Worm (Caenorhabditis elegans) whole organism, late embryonic: Measurements from ENCODE around the gene Y39G8B.13.

Experiments
- ama-1 ChIP-seq: fragments of 150-350 bp; optimal IDR thresholded peaks from 2 replicates; lab custom pipeline; 2014
- ceh-14 ChIP-seq: sonication (generic microtip); optimal IDR thresholded peaks from 2 replicates; lab custom pipeline; 2016; ENCODE audit warnings: missing genotype, missing genetic modification characterization, missing compliant biosample characterization
- ceh-22 ChIP-seq: sonication (generic microtip); optimal IDR thresholded peaks from 2 replicates; lab custom pipeline; 2017; ENCODE audit warnings: missing biosample characterization, missing genetic modification characterization
- hlh-30 ChIP-seq: sonication (generic microtip); optimal IDR thresholded peaks from 2 replicates; lab custom pipeline; 2017; ENCODE audit warnings: antibody characterized with exemption, missing genetic modification characterization, missing compliant biosample characterization; ENCODE audit not compliant: insufficient read depth
- lim-6 ChIP-seq: sonication (generic microtip); optimal IDR thresholded peaks from 2 replicates; lab custom pipeline; 2016; ENCODE audit warnings: missing genetic modification characterization, missing compliant biosample characterization
- mec-3 ChIP-seq: sonication (generic microtip); optimal IDR thresholded peaks from 2 replicates; lab custom pipeline; 2016; ENCODE audit warnings: borderline replicate concordance, missing genetic modification characterization, missing compliant biosample characterization
- nhr-11 ChIP-seq: fragments of 150-350 bp; optimal IDR thresholded peaks from 2 replicates; lab custom pipeline; 2014; ENCODE audit warnings: missing biosample characterization, missing genetic modification characterization
- npax-4 ChIP-seq: sonication (generic microtip); optimal IDR thresholded peaks from 2 replicates; lab custom pipeline; 2016; ENCODE audit warnings: missing genetic modification characterization, missing compliant biosample characterization
- pha-2 ChIP-seq: sonication (generic microtip); optimal IDR thresholded peaks from 2 replicates; lab custom pipeline; 2017; ENCODE audit warnings: mild to moderate bottlenecking, missing genetic modification characterization, missing compliant biosample characterization
- pros-1 ChIP-seq: fragments of 150-350 bp; optimal IDR thresholded peaks from 2 replicates; lab custom pipeline; 2014; ENCODE audit warnings: missing biosample characterization, missing genetic modification reagents, missing genetic modification characterization
- sdc-2 ChIP-seq: sonication (generic microtip); optimal IDR thresholded peaks from 2 replicates; lab custom pipeline; 2016; ENCODE audit warnings: missing genotype, missing genetic modification characterization, missing compliant biosample characterization
- syd-9 ChIP-seq: sonication (generic microtip); optimal IDR thresholded peaks from 2 replicates; lab custom pipeline; 2016; ENCODE audit warnings: mild to moderate bottlenecking, missing genetic modification characterization, moderate library complexity, missing compliant biosample characterization
- unc-42 ChIP-seq: sonication (generic microtip); optimal IDR thresholded peaks from 2 replicates; lab custom pipeline; 2016; ENCODE audit warnings: missing genotype, missing genetic modification characterization, missing compliant biosample characterization

DNA sequence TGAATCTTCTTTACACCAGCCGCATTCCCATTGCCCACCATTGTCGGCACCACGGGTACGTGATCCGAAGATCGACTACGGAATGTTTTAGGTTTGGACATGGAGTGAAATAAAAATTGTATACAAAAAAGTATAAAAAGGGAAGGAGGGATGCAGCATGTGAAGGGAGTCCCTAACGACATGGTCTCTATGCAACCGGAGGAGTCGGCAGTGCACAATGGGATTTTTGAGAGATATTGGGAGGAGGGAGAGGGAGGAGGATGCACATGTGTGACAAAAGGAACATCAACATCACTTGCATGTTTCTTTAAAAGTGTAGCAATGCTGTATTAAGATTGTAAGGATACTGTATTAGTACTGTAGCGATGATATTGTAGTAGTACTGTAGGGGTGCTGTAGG, 43.3 kb downstream of the Y39G8B.13 start, which contains the start of gene W07G1.1:
- TF ChIP-seq ceh-14 (tag; lab: Kevin White, UChicago) (no peak), ama-1 (lab: Kevin White, UChicago) (no peak), nhr-11 (tag; lab: Kevin White, UChicago) (no peak), sdc-2 (tag; lab: Kevin White, UChicago) (no peak), ceh-22 (tag; lab: Kevin White, UChicago) (no peak), pros-1 (tag; lab: Kevin White, UChicago) (no peak), unc-42 (no peak), pha-2 (tag; lab: Kevin White, UChicago) (no peak), lim-6 (tag; lab: Kevin White, UChicago) (no peak), hlh-30 (tag; lab: Kevin White, UChicago) (no peak), syd-9 (tag; lab: Kevin White, UChicago) (no peak), mec-3 (tag; lab: Kevin White, UChicago) (no peak), npax-4 (tag; lab: Kevin White, UChicago) (no peak)
